Worm (Caenorhabditis elegans): ENCODE results near the gene F08F8.11.

The F08F8.11 gene

ce11 chrIII:7385929-7386328 is 20.2 kb downstream of the F08F8.11 start, which contains the start of gene trd-1:
TSS of gene trd-1 (plus strand) at chrIII:7386229.
- no peak for TF ChIP-seq unc-62 (GFP tag; optimal IDR thresholded peaks at IDR 0.05)

DNA sequence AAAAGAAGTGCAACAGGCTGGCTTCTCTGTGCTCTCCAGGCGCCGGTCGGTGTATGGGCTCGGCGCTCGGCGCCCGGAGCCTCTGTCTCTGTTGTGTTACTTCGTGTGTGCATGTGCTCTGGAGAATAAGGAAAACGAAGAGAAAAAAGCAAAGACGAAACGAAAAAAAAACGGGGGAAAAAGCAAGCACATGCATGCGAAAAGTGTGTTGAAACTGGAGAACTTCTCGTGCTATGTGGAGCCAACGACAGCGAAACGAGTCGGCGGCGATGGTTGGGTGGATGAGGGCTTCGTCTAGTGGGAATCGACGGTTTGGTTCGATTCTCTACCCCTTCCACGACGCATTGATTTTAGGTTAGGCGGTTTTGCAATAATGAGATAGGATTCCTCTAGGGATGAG is 21.7 kb downstream of the F08F8.11 start:
- TF ChIP-seq unc-62 (GFP tag; optimal IDR thresholded peaks at IDR 0.05) = no peak

- TF ChIP-seq unc-62 (GFP tag; optimal IDR thresholded peaks at IDR 0.05) = no peak
These were observed 29.7 kb downstream of the F08F8.11 start, which contains the start of gene lgc-50 for ce11 chrIII:7395354-7395753. TSS of gene lgc-50 (minus strand) at chrIII:7395454.

DNA sequence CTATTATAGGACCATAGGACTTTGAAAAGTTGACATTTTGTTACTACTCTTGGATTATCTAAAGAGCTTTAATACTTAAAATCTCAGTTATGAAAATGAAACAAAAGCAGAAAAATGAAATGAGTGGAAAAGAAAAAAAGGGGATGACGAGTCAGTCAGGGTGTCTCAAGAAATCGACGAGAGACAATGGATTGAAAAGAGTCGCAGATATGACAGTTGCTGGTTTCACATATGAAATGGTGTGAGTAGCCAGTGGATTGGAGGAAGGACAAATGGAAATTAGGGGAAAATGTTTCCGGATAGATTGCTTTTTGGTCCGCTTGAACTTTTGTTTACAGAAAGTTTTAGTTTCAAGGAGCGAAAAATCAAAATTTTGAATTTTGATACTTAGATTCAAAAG is 31.5 kb downstream of the F08F8.11 start:
- TF ChIP-seq unc-62 (GFP tag; optimal IDR thresholded peaks at IDR 0.05) = no peak

DNA sequence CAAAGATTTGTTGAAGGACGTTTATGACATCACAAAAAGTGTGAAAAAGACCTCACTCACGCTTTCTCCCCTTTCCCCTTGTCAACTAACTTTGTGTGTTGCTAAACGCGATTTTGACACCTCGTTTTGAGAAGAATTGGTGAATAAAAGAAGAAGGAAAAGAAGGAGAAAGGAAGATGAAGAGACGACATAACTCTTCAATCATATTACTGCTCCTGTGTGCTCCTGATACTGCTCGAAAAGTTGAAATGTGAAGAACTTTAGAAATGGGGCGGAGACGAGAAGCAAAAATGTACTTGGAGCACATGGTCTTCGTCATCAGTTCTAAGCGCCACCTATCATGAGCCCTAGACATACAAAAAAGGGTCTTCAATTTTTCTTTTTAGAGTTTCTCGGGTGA is 33.3 kb downstream of the F08F8.11 start:
- no peak for TF ChIP-seq unc-62 (GFP tag; optimal IDR thresholded peaks at IDR 0.05)

All from whole organism, dauer.